Fruit fly (Drosophila melanogaster) whole organism, embryonic: ENCODE measurements around the gene Art9.

ENCODE experiments used
- Asciz ChIP-seq: fragments of 200-800 bp; sonication (Bioruptor generic); optimal IDR thresholded peaks from 2 replicates; lab custom pipeline; 2017; ENCODE audit warnings: missing biosample characterization, mild to moderate bottlenecking, missing genetic modification characterization, missing genetic modification reagents
- Blimp-1 ChIP-seq: fragments of 200-800 bp; sonication (Bioruptor generic); optimal IDR thresholded peaks from 3 replicates; lab custom pipeline; 2018; ENCODE audit warnings: missing biosample characterization, missing genetic modification characterization, mild to moderate bottlenecking, moderate library complexity, missing genetic modification reagents
- CG12659 ChIP-seq: fragments of 200-800 bp; sonication (Bioruptor generic); optimal IDR thresholded peaks from 3 replicates; lab custom pipeline; 2017; ENCODE audit warnings: mild to moderate bottlenecking, missing biosample characterization, missing genetic modification reagents, missing genetic modification characterization
- CG1603 ChIP-seq: fragments of 200-800 bp; sonication (Bioruptor generic); optimal IDR thresholded peaks from 2 replicates; lab custom pipeline; 2019; ENCODE audit warnings: missing biosample characterization, mild to moderate bottlenecking, missing genetic modification characterization, moderate library complexity
- CG2199 ChIP-seq: fragments of 200-800 bp; sonication (Bioruptor generic); IDR thresholded peaks from 3 replicates; pipeline ENCODE4 v1.3.6; 2022; ENCODE audit warnings: missing biosample characterization, missing genetic modification characterization
- CG32767 ChIP-seq: fragments of 200-800 bp; sonication (Bioruptor generic); IDR thresholded peaks from 2 replicates; pipeline ENCODE4 v1.3.6; 2022; ENCODE audit warnings: missing biosample characterization, missing genetic modification characterization
- CG6689 ChIP-seq: fragments of 200-800 bp; sonication (Bioruptor generic); IDR thresholded peaks from 2 replicates; pipeline ENCODE4 v1.3.6; 2022; ENCODE audit warnings: missing biosample characterization, missing genetic modification characterization
- CG8388 ChIP-seq: fragments of 200-800 bp; sonication (Bioruptor generic); optimal IDR thresholded peaks from 2 replicates; lab custom pipeline; 2019; ENCODE audit warnings: missing biosample characterization, mild to moderate bottlenecking, missing genetic modification characterization, moderate library complexity
- Camta ChIP-seq: fragments of 200-800 bp; sonication (Bioruptor generic); optimal IDR thresholded peaks from 2 replicates; lab custom pipeline; 2016; ENCODE audit warnings: missing biosample characterization, missing genetic modification characterization
- HLH3B ChIP-seq: fragments of 200-800 bp; sonication (Bioruptor generic); IDR thresholded peaks from 2 replicates; pipeline ENCODE4 v1.3.6; 2022; ENCODE audit warnings: missing biosample characterization, missing genetic modification characterization
- NK7.1 ChIP-seq: fragments of 200-800 bp; sonication (Bioruptor generic); optimal IDR thresholded peaks from 3 replicates; lab custom pipeline; 2016; ENCODE audit warnings: missing biosample characterization, missing genetic modification characterization
- Sry-β ChIP-seq: fragments of 200-800 bp; sonication (Bioruptor generic); optimal IDR thresholded peaks from 2 replicates; lab custom pipeline; 2018; ENCODE audit warnings: missing biosample characterization, mild to moderate bottlenecking, missing genetic modification characterization, moderate library complexity
- esg ChIP-seq: fragments of 200-800 bp; sonication (Bioruptor generic); conservative IDR thresholded peaks from 2 replicates; pipeline ENCODE4 v1.3.6; 2022; ENCODE audit warnings: missing biosample characterization, missing genetic modification characterization
- grn ChIP-seq: fragments of 200-800 bp; sonication (Bioruptor generic); optimal IDR thresholded peaks from 3 replicates; lab custom pipeline; 2017; ENCODE audit warnings: missing biosample characterization, missing genetic modification characterization
- zfh1 ChIP-seq: fragments of 200-800 bp; sonication (Bioruptor generic); IDR thresholded peaks from 3 replicates; pipeline ENCODE4 v1.3.6; 2022; ENCODE audit warnings: missing biosample characterization, missing genetic modification characterization

Art9 gene

DNA sequence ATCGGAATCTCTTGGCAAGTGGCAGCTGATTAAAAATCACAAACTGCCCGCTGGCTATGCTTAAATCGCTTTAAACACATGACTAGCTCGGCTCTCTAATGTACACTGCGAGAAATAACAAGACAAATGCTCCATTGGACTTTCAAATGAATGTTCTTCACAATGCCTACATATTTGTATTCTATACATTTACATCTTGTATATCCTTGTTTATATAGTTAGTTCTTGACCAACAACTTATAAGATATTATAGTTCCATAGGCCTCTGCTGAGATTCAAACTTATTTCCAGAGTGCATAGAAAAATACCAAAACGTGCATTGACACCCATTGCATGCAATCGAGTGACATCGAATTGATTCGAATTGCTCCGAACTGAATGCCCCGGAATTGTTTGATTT, 50.4 kb downstream of the Art9 start (continued):
- TF ChIP-seq NK7.1 (GFP tag; lab: Kevin White, UChicago): no peak
- TF ChIP-seq grn (GFP tag; lab: Kevin White, UChicago): no peak
- peak; percentile 26; the same call in 1 of the 2 replicates for TF ChIP-seq CG32767 (GFP tag; lab: Robert Waterston, UW)
- TF ChIP-seq CG1603: peak; percentile 75
- 0 out of 2 replicates have a peak, but pooled peaks have one; percentile 32 for TF ChIP-seq HLH3B (GFP tag; lab: Robert Waterston, UW)
- peak; percentile 45; the same call in 1 of the 2 replicates for TF ChIP-seq esg
- peak; percentile 26 for TF ChIP-seq Camta (GFP tag; lab: Kevin White, UChicago)
- TF ChIP-seq Asciz (GFP tag; lab: Kevin White, UChicago): peak; percentile 9
- TF ChIP-seq CG12659: no peak
- peak; percentile 24; the same call in 1 of the 3 replicates for TF ChIP-seq CG2199
- TF ChIP-seq CG6689 (GFP tag; lab: Robert Waterston, UW): peak; percentile 41; the same call in 1 of the 2 replicates
- TF ChIP-seq zfh1 (GFP tag; lab: Robert Waterston, UW): peak; percentile 69
- peak; percentile 46 for TF ChIP-seq CG8388 (GFP tag; lab: Kevin White, UChicago)
- TF ChIP-seq Sry-β (GFP tag; lab: Kevin White, UChicago): no peak
- TF ChIP-seq Blimp-1 (GFP tag; lab: Kevin White, UChicago): peak; percentile 58
- TF ChIP-seq, all 482 proteins: peak for 118
